Fruit fly (Drosophila melanogaster): ENCODE data around the gene Sarm.

The Sarm gene

dm6 chr3L:8096106-8096558 lies 32.5 kb downstream of the Sarm start (continued):
- TF ChIP-seq fd96Cb (tag; optimal IDR thresholded peaks at IDR 0.05) (peak; percentile 80), CG11398 (GFP tag; optimal IDR thresholded peaks at IDR 0.05) (peak; percentile 45), crc (GFP tag; optimal IDR thresholded peaks at IDR 0.05) (peak; percentile 62), fd102C (GFP tag; optimal IDR thresholded peaks at IDR 0.05) (no peak), CG9817 (tag; optimal IDR thresholded peaks at IDR 0.05) (peak; percentile 97), dmrt99B (tag; optimal IDR thresholded peaks at IDR 0.05) (peak; percentile 96), Doc3 (GFP tag; IDR thresholded peaks at IDR 0.05; ENCODE audit: partially characterized antibody) (no peak), Hr51 (GFP tag; optimal IDR thresholded peaks at IDR 0.05) (peak; percentile 90 to 98), Sin3A (optimal IDR thresholded peaks at IDR 0.05) (no peak), gcm (GFP tag; optimal IDR thresholded peaks at IDR 0.05) (peak; percentile 88), CG31441 (GFP tag; IDR thresholded peaks at IDR 0.05) (peak; percentile 92), CG30403 (GFP tag; optimal IDR thresholded peaks at IDR 0.05) (peak; percentile 96), CG15479 (GFP tag; optimal IDR thresholded peaks at IDR 0.05) (no peak), CG32772 (GFP tag; IDR thresholded peaks at IDR 0.05) (peak; percentile 90), CG9727 (GFP tag; optimal IDR thresholded peaks at IDR 0.05) (peak; percentile 94), CG14050 (GFP tag; IDR thresholded peaks at IDR 0.05) (peak; percentile 89), twi (tag; optimal IDR thresholded peaks at IDR 0.05) (no peak), toy (GFP tag; IDR thresholded peaks at IDR 0.05) (peak; percentile 89), nerfin-1 (tag; optimal IDR thresholded peaks at IDR 0.05) (peak; percentile 65), C15 (GFP tag; IDR thresholded peaks at IDR 0.05) (peak; percentile 85), CG4328 (GFP tag; optimal IDR thresholded peaks at IDR 0.05) (peak; percentile 95), CG1603 (tag; optimal IDR thresholded peaks at IDR 0.05) (no peak), Sry-δ (GFP tag; optimal IDR thresholded peaks at IDR 0.05) (peak; percentile 28), CG4404 (GFP tag; IDR thresholded peaks at IDR 0.05) (peak; percentile 88), CG1832 (GFP tag; optimal IDR thresholded peaks at IDR 0.05) (no peak), CG14860 (GFP tag; IDR thresholded peaks at IDR 0.05; ENCODE audit: partially characterized antibody) (no peak), Dll (GFP tag; IDR thresholded peaks at IDR 0.05; ENCODE audit: partially characterized antibody) (no peak), hb (GFP tag; IDR thresholded peaks at IDR 0.05; ENCODE audit: partially characterized antibody) (no peak), D19B (GFP tag; optimal IDR thresholded peaks at IDR 0.05) (peak; percentile 89), GATAe (GFP tag; conservative IDR thresholded peaks at IDR 0.05) (peak; percentile 81), CG33557 (GFP tag; optimal IDR thresholded peaks at IDR 0.05) (no peak), CG5180 (GFP tag; optimal IDR thresholded peaks at IDR 0.05) (peak; percentile 81), stwl (tag; optimal IDR thresholded peaks at IDR 0.05) (no peak), Usf (GFP tag; optimal IDR thresholded peaks at IDR 0.05) (peak; percentile 95), danr (GFP tag; IDR thresholded peaks at IDR 0.05) (peak; percentile 89), sna (GFP tag; IDR thresholded peaks at IDR 0.05; ENCODE audit: partially characterized antibody) (no peak), gfzf (GFP tag; optimal IDR thresholded peaks at IDR 0.05) (no peak), maf-S (GFP tag; optimal IDR thresholded peaks at IDR 0.05) (peak; percentile 79), CG4424 (GFP tag; optimal IDR thresholded peaks at IDR 0.05) (peak; percentile 88), corto (GFP tag; optimal IDR thresholded peaks at IDR 0.05) (peak; percentile 79), Fer3 (tag; optimal IDR thresholded peaks at IDR 0.05) (peak; percentile 98), Nf-YC (tag; optimal IDR thresholded peaks at IDR 0.05) (peak; percentile 88), prd (optimal IDR thresholded peaks at IDR 0.05) (no peak), prd (GFP tag; IDR thresholded peaks at IDR 0.05) (peak; percentile 95), Camta (GFP tag; optimal IDR thresholded peaks at IDR 0.05) (peak; percentile 65), CG17568 (GFP tag; optimal IDR thresholded peaks at IDR 0.05) (peak; percentile 89), Jarid2 (GFP tag; optimal IDR thresholded peaks at IDR 0.05) (peak; percentile 81), CkIIα-i1 (GFP tag; IDR thresholded peaks at IDR 0.05) (0 out of 2 replicates have a peak, but pooled peaks have one; percentile 29), oc (tag; optimal IDR thresholded peaks at IDR 0.05) (peak; percentile 91), CG33213 (GFP tag; optimal IDR thresholded peaks at IDR 0.05) (peak; percentile 76)

Measured in whole organism, embryonic.